Fruit fly (Drosophila melanogaster) whole organism, pupa: Measurements from ENCODE around the gene CG33552.

Experiments used
- CG10348 ChIP-seq: fragments of 200-800 bp; sonication (Bioruptor generic); IDR thresholded peaks from 2 replicates; pipeline ENCODE4 v1.3.6; 2022; ENCODE audit warnings: missing biosample characterization, missing genetic modification characterization
- CG15710 ChIP-seq: fragments of 200-800 bp; sonication (Bioruptor generic); optimal IDR thresholded peaks from 2 replicates; lab custom pipeline; 2018; ENCODE audit warnings: missing biosample characterization, mild to moderate bottlenecking, missing genetic modification characterization, moderate library complexity
- CG17806 ChIP-seq: fragments of 200-800 bp; sonication (Bioruptor generic); optimal IDR thresholded peaks from 2 replicates; lab custom pipeline; 2018; ENCODE audit warnings: missing biosample characterization, mild to moderate bottlenecking, missing genetic modification characterization, moderate library complexity
- CG34367 ChIP-seq: fragments of 200-800 bp; sonication (Bioruptor generic); optimal IDR thresholded peaks from 2 replicates; lab custom pipeline; 2018; ENCODE audit warnings: missing biosample characterization, mild to moderate bottlenecking, missing genetic modification characterization
- CG4496 ChIP-seq: fragments of 200-800 bp; sonication (Bioruptor generic); IDR thresholded peaks from 3 replicates; pipeline ENCODE4 v1.3.6; 2022; ENCODE audit warnings: missing biosample characterization, missing genetic modification characterization
- CG8159 ChIP-seq: fragments of 200-800 bp; sonication (Bioruptor generic); optimal IDR thresholded peaks from 3 replicates; lab custom pipeline; 2018; ENCODE audit warnings: missing biosample characterization, mild to moderate bottlenecking, missing genetic modification characterization, moderate library complexity
- CG9948 ChIP-seq: fragments of 200-800 bp; sonication (Bioruptor generic); optimal IDR thresholded peaks from 2 replicates; lab custom pipeline; 2018; ENCODE audit warnings: missing biosample characterization, mild to moderate bottlenecking, missing genetic modification characterization, moderate library complexity
- EcR ChIP-seq: fragments of 200-800 bp; sonication (Bioruptor generic); optimal IDR thresholded peaks from 3 replicates; lab custom pipeline; 2019; ENCODE audit warnings: missing biosample characterization, missing genetic modification characterization, mild to moderate bottlenecking, moderate library complexity, missing genetic modification reagents
- Pif1B ChIP-seq: fragments of 200-800 bp; sonication (Bioruptor generic); optimal IDR thresholded peaks from 3 replicates; lab custom pipeline; 2016; ENCODE audit warnings: missing biosample characterization, missing genetic modification characterization
- Snoo ChIP-seq: fragments of 200-800 bp; sonication (Bioruptor generic); optimal IDR thresholded peaks from 3 replicates; lab custom pipeline; 2017; ENCODE audit warnings: missing biosample characterization, mild to moderate bottlenecking, missing genetic modification characterization, inconsistent platforms

DNA sequence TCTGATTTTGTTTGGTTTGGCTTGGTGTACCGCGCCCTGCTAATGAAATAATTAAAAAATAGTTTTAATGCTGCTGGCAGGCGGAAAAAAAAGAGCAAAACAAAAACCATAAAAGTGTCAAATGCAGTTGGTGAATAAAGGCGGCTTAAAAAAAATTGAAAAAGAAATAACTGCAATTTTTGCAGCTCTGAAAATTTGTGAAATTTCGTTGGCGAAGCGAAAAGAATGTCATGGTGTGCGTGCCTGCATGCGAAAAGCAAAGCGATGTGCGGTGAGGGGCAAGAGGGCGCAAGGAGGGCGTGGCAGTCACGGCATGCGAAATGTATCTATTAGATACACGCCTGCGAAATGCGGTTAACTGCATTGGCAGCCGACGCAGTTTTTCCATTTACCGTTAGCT lies 44.0 kb upstream of the CG33552 start:
- no peak for TF ChIP-seq Snoo
- no peak for TF ChIP-seq CG17806 (tag; lab: Kevin White, UChicago)
- TF ChIP-seq Pif1B (GFP tag; lab: Kevin White, UChicago): no peak
- no peak for TF ChIP-seq EcR (GFP tag; lab: Kevin White, UChicago)
- no peak for TF ChIP-seq CG8159
- no peak for TF ChIP-seq CG10348
- no peak for TF ChIP-seq CG15710 (tag; lab: Kevin White, UChicago)
- TF ChIP-seq CG9948 (tag; lab: Kevin White, UChicago): no peak
- no peak for TF ChIP-seq CG4496
- no peak for TF ChIP-seq CG34367 (tag; lab: Kevin White, UChicago)
